Worm (Caenorhabditis elegans): ENCODE measurements around the gene ave-1.

DNA sequence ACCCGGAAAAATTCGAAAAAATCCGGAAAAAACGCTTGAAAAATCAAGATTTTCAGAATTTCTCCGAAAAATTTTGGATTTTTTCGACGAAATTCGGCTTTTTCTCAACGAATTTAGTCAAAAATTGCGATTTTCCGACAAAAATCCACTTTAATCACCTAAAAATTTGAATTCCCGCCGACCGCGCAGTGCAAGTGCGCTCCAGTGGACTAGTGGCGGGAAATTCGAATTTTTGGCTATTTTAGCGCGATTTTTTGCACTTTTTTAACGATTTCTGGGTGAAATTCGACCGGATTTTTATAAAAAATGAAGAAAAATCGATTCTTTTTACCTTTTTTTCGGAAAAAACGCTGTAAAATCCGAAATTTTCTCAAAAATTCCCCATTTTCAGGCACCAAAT is 38.7 kb upstream of the ave-1 start:
- no peak for TF ChIP-seq nhr-25 (tag; optimal IDR thresholded peaks at IDR 0.05)
- no peak for TF ChIP-seq zag-1 (tag; optimal IDR thresholded peaks at IDR 0.05)
- no peak for TF ChIP-seq pha-4 (tag; optimal IDR thresholded peaks at IDR 0.05)
- no peak for TF ChIP-seq aly-2 (tag; optimal IDR thresholded peaks at IDR 0.05)
- TF ChIP-seq ZK546.5 (tag; optimal IDR thresholded peaks at IDR 0.05) = no peak
- TF ChIP-seq hmg-11 (tag; optimal IDR thresholded peaks at IDR 0.05) = no peak
- no peak for TF ChIP-seq elt-2 (tag; optimal IDR thresholded peaks at IDR 0.05)
- no peak for TF ChIP-seq ceh-28 (tag; optimal IDR thresholded peaks at IDR 0.05)
- no peak for TF ChIP-seq ceh-82 (tag; optimal IDR thresholded peaks at IDR 0.05)

Data from whole organism, L3 larva.